Worm (Caenorhabditis elegans): ENCODE measurements around the gene T23E1.3.

Gene T23E1.3

DNA sequence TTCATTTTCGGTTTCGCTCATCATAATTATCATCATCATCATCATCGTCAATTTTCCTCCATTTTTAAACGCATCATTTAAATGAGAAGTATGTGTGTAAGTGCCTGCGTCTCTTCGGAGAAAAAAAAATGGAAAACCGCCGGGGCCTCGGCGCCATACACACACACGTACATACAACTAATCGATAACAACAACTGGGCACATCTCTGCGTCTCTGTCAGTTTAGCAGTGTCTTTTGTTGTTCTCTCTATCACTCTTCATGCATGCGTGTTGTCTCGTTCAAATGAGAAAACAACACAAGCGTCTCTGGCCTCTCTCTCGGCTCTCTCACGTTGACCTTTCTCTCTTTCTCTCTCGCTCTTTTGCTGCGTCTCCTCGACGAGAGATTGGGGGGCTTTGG is 15.1 kb downstream of the T23E1.3 start (continued):
- TF ChIP-seq set-16 (GFP tag; IDR thresholded peaks at IDR 0.05) (peak; percentile 42; the same call in 1 of the 2 replicates), ceh-82 (tag; optimal IDR thresholded peaks at IDR 0.05) (no peak), zag-1 (tag; optimal IDR thresholded peaks at IDR 0.05) (no peak), nhr-237 (tag; optimal IDR thresholded peaks at IDR 0.05) (no peak), dmd-6 (GFP tag; IDR thresholded peaks at IDR 0.05) (peak; percentile 89), cey-2 (tag; optimal IDR thresholded peaks at IDR 0.05; ENCODE audit: borderline replicate concordance, insufficient read depth) (no peak), nhr-111 (GFP tag; optimal IDR thresholded peaks at IDR 0.05) (no peak), ceh-20 (GFP tag; IDR thresholded peaks at IDR 0.05) (peak; percentile 65), lin-13 (GFP tag; optimal IDR thresholded peaks at IDR 0.05) (no peak), pha-4 (GFP tag; IDR thresholded peaks at IDR 0.05) (peak; percentile 57; the same call in 1 of the 2 replicates), pha-4 (tag; optimal IDR thresholded peaks at IDR 0.05) (peak; percentile 28), lir-3 (tag; optimal IDR thresholded peaks at IDR 0.05) (no peak), F37D6.2 (tag; optimal IDR thresholded peaks at IDR 0.05) (peak; percentile 60), duxl-1 (tag; optimal IDR thresholded peaks at IDR 0.05; ENCODE audit: poor library complexity) (peak; percentile 67), nhr-25 (tag; optimal IDR thresholded peaks at IDR 0.05; ENCODE audit: borderline replicate concordance, insufficient read depth) (peak; percentile 67), lim-7 (GFP tag; IDR thresholded peaks at IDR 0.05) (no peak), dve-1 (tag; optimal IDR thresholded peaks at IDR 0.05; ENCODE audit: insufficient read depth) (peak; percentile 94), madf-9 (GFP tag; conservative IDR thresholded peaks at IDR 0.05) (0 out of 2 replicates have a peak, but pooled peaks have one; percentile 17), hif-1 (tag; optimal IDR thresholded peaks at IDR 0.05) (peak in 1 of 2 experiments; percentile 80), spr-1 (tag; optimal IDR thresholded peaks at IDR 0.05) (peak; percentile 60), nhr-28 (tag; optimal IDR thresholded peaks at IDR 0.05) (peak; percentile 82), lin-15B (tag; optimal IDR thresholded peaks at IDR 0.05) (no peak), ces-1 (GFP tag; optimal IDR thresholded peaks at IDR 0.05) (peak; percentile 21), ztf-7 (tag; optimal IDR thresholded peaks at IDR 0.05) (peak; percentile 69), aly-2 (tag; optimal IDR thresholded peaks at IDR 0.05) (no peak), pqm-1 (tag; optimal IDR thresholded peaks at IDR 0.05) (peak; percentile 51), unc-39 (tag; optimal IDR thresholded peaks at IDR 0.05) (no peak), mdl-1 (tag; optimal IDR thresholded peaks at IDR 0.05) (peak; percentile 65 to 87), nhr-11 (tag; optimal IDR thresholded peaks at IDR 0.05) (peak; percentile 89), gei-8 (GFP tag; optimal IDR thresholded peaks at IDR 0.05) (peak; percentile 2), nhr-10 (tag; optimal IDR thresholded peaks at IDR 0.05) (no peak), ztf-11 (tag; optimal IDR thresholded peaks at IDR 0.05) (no peak), daf-16 (GFP tag; optimal IDR thresholded peaks at IDR 0.05) (peak in 1 of 2 experiments; percentile 93), daf-16 (tag; optimal IDR thresholded peaks at IDR 0.05) (peak; percentile 99), zip-11 (GFP tag; IDR thresholded peaks at IDR 0.05) (no peak), madf-5 (GFP tag; IDR thresholded peaks at IDR 0.05) (no peak), lin-1 (GFP tag; IDR thresholded peaks at IDR 0.05) (0 out of 2 replicates have a peak, but pooled peaks have one; percentile 56), mes-2 (tag; optimal IDR thresholded peaks at IDR 0.05; ENCODE audit: poor library complexity, severe bottlenecking) (peak; percentile 73), zfp-3 (GFP tag; conservative IDR thresholded peaks at IDR 0.05) (no peak), arid-1 (GFP tag; conservative IDR thresholded peaks at IDR 0.05) (peak; percentile 71; the same call in 1 of the 2 replicates), R02D3.7 (tag; optimal IDR thresholded peaks at IDR 0.05) (no peak), rbr-2 (tag; optimal IDR thresholded peaks at IDR 0.05) (peak; percentile 85), lsy-2 (tag; optimal IDR thresholded peaks at IDR 0.05) (peak; percentile 63 to 86), nhr-42 (GFP tag; IDR thresholded peaks at IDR 0.05) (no peak), F44E2.7 (GFP tag; IDR thresholded peaks at IDR 0.05) (no peak), aha-1 (tag) (peak; percentile 91), mep-1 (tag; optimal IDR thresholded peaks at IDR 0.05) (peak; percentile 88), nhr-76 (tag; optimal IDR thresholded peaks at IDR 0.05) (peak; percentile 36), nhr-41 (GFP tag; IDR thresholded peaks at IDR 0.05) (peak; percentile 78; the same call in 1 of the 2 replicates), fkh-10 (GFP tag; optimal IDR thresholded peaks at IDR 0.05) (no peak), hlh-30 (tag; optimal IDR thresholded peaks at IDR 0.05; ENCODE audit: insufficient read depth) (peak; percentile 91)
